Worm (Caenorhabditis elegans) whole organism, L2 larva: ENCODE results near the gene srx-8.
A peak's percentile ranks its signal among the peaks of the same experiment; 100 is the strongest.

Experiments
- C34F6.9 ChIP-seq: fragments of 150-350 bp; optimal IDR thresholded peaks from 2 replicates; lab custom pipeline; 2014; ENCODE audit warnings: missing biosample characterization, missing genetic modification characterization
- F13H6.1 ChIP-seq: sonication (generic microtip); optimal IDR thresholded peaks from 2 replicates; lab custom pipeline; 2016; ENCODE audit warnings: missing genetic modification characterization, missing compliant biosample characterization
- R02D3.7 ChIP-seq: fragments of 150-350 bp; optimal IDR thresholded peaks from 2 replicates; lab custom pipeline; 2014; ENCODE audit warnings: missing biosample characterization, missing genetic modification characterization
- Y55F3AM.14 ChIP-seq: fragments of 200-800 bp; sonication (Bioruptor generic); optimal IDR thresholded peaks from 2 replicates; lab custom pipeline; 2018; ENCODE audit warnings: mild to moderate bottlenecking, missing genetic modification characterization, missing compliant biosample characterization
- ZK546.5 ChIP-seq: sonication (generic microtip); optimal IDR thresholded peaks from 2 replicates; lab custom pipeline; 2017; ENCODE audit warnings: missing biosample characterization, missing genetic modification characterization
- alr-1 ChIP-seq: fragments of 150-350 bp; optimal IDR thresholded peaks from 2 replicates; lab custom pipeline; 2014; ENCODE audit warnings: missing biosample characterization, missing genetic modification characterization
- aly-2 ChIP-seq: fragments of 150-350 bp; optimal IDR thresholded peaks from 2 replicates; lab custom pipeline; 2014; ENCODE audit warnings: missing biosample characterization, missing genetic modification characterization
- blmp-1 ChIP-seq: sonication (generic microtip); optimal IDR thresholded peaks from 2 replicates; lab custom pipeline; 2017; ENCODE audit warnings: missing genetic modification characterization, mild to moderate bottlenecking, missing compliant biosample characterization, antibody characterized with exemption, moderate library complexity; ENCODE audit not compliant: insufficient read depth
- ceh-16 ChIP-seq: fragments of 150-350 bp; optimal IDR thresholded peaks from 2 replicates; lab custom pipeline; 2014; ENCODE audit warnings: missing biosample characterization, missing genetic modification characterization
- ceh-82 ChIP-seq: fragments of 150-350 bp; optimal IDR thresholded peaks from 2 replicates; lab custom pipeline; 2014; ENCODE audit warnings: missing biosample characterization, missing genetic modification characterization
- crh-2 ChIP-seq: sonication (generic microtip); optimal IDR thresholded peaks from 2 replicates; lab custom pipeline; 2017; ENCODE audit warnings: missing biosample characterization, missing genetic modification characterization
- dmd-4 ChIP-seq: sonication (generic microtip); optimal IDR thresholded peaks from 2 replicates; lab custom pipeline; 2017; ENCODE audit warnings: missing biosample characterization, missing genetic modification characterization
- egl-27 ChIP-seq: sonication (generic microtip); optimal IDR thresholded peaks from 3 replicates; lab custom pipeline; 2017; ENCODE audit warnings: missing biosample characterization, missing genetic modification reagents, missing genetic modification characterization
- elt-1 ChIP-seq: fragments of 150-350 bp; optimal IDR thresholded peaks from 2 replicates; lab custom pipeline; 2014; ENCODE audit warnings: missing biosample characterization, missing genetic modification characterization
- elt-3 ChIP-seq: sonication (generic microtip); optimal IDR thresholded peaks from 2 replicates; lab custom pipeline; 2017; ENCODE audit warnings: missing biosample characterization, missing genetic modification characterization
- fos-1 ChIP-seq: fragments of 150-350 bp; optimal IDR thresholded peaks from 2 replicates; lab custom pipeline; 2014; ENCODE audit warnings: missing biosample characterization, missing genetic modification characterization
- gmeb-1 ChIP-seq: fragments of 150-350 bp; optimal IDR thresholded peaks from 2 replicates; lab custom pipeline; 2014; ENCODE audit warnings: missing biosample characterization, missing genetic modification characterization
- lin-11 ChIP-seq: fragments of 150-350 bp; sonication (generic microtip); optimal IDR thresholded peaks from 2 replicates; lab custom pipeline; 2014; ENCODE audit warnings: missing biosample characterization, missing genetic modification characterization, inconsistent platforms, mixed read lengths
- lin-39 ChIP-seq: fragments of 150-350 bp; optimal IDR thresholded peaks from 2 replicates; lab custom pipeline; 2014; ENCODE audit warnings: missing biosample characterization, missing genetic modification reagents, missing genetic modification characterization
- lsy-2 ChIP-seq, 2 experiments: fragments of 150-350 bp in 1 of 2; sonication (generic microtip) in 1 of 2; optimal IDR thresholded peaks; 2 replicates each; lab custom pipeline; 2014 to 2017; ENCODE audit warnings: missing biosample characterization in 2 of 2, missing genetic modification characterization in 2 of 2
- mbf-1 ChIP-seq: sonication (generic microtip); optimal IDR thresholded peaks from 2 replicates; lab custom pipeline; 2017; ENCODE audit warnings: missing biosample characterization, missing genetic modification characterization
- mdl-1 ChIP-seq, 2 experiments: fragments of 150-350 bp in 1 of 2; sonication (generic microtip) in 1 of 2; optimal IDR thresholded peaks; 2 replicates each; lab custom pipeline; 2017; ENCODE audit warnings: missing biosample characterization in 2 of 2, missing genetic modification characterization in 2 of 2
- nhr-10 ChIP-seq: sonication (generic microtip); optimal IDR thresholded peaks from 2 replicates; lab custom pipeline; 2017; ENCODE audit warnings: missing biosample characterization, missing genetic modification characterization
- nhr-11 ChIP-seq: fragments of 150-350 bp; optimal IDR thresholded peaks from 2 replicates; lab custom pipeline; 2014; ENCODE audit warnings: missing biosample characterization, missing genetic modification characterization
- nhr-129 ChIP-seq: fragments of 150-350 bp; optimal IDR thresholded peaks from 2 replicates; lab custom pipeline; 2014; ENCODE audit warnings: missing biosample characterization, missing genetic modification characterization
- nhr-21 ChIP-seq: fragments of 150-350 bp; optimal IDR thresholded peaks from 2 replicates; lab custom pipeline; 2014; ENCODE audit warnings: missing biosample characterization, missing genetic modification characterization
- nhr-23 ChIP-seq: fragments of 150-350 bp; optimal IDR thresholded peaks from 2 replicates; lab custom pipeline; 2014; ENCODE audit warnings: missing biosample characterization, missing genetic modification reagents, missing genetic modification characterization
- nhr-237 ChIP-seq: fragments of 150-350 bp; optimal IDR thresholded peaks from 2 replicates; lab custom pipeline; 2014; ENCODE audit warnings: missing biosample characterization, missing genetic modification characterization
- nhr-25 ChIP-seq: fragments of 150-350 bp; sonication (generic microtip); optimal IDR thresholded peaks from 3 replicates; lab custom pipeline; 2014; ENCODE audit warnings: missing biosample characterization, missing genetic modification characterization
- nhr-6 ChIP-seq: fragments of 150-350 bp; optimal IDR thresholded peaks from 2 replicates; lab custom pipeline; 2014; ENCODE audit warnings: missing biosample characterization, missing genetic modification characterization
- nhr-77 ChIP-seq: fragments of 150-350 bp; optimal IDR thresholded peaks from 2 replicates; lab custom pipeline; 2014; ENCODE audit warnings: missing biosample characterization, missing genetic modification characterization
- peb-1 ChIP-seq: fragments of 150-350 bp; optimal IDR thresholded peaks from 2 replicates; lab custom pipeline; 2014; ENCODE audit warnings: missing biosample characterization, missing genetic modification characterization
- sem-4 ChIP-seq: fragments of 150-350 bp; optimal IDR thresholded peaks from 2 replicates; lab custom pipeline; 2014; ENCODE audit warnings: missing biosample characterization, missing genetic modification reagents, missing genetic modification characterization
- skn-1 ChIP-seq: sonication (generic microtip); optimal IDR thresholded peaks from 2 replicates; lab custom pipeline; 2017; ENCODE audit warnings: missing biosample characterization, missing genetic modification characterization
- sma-3 ChIP-seq: sonication (generic microtip); optimal IDR thresholded peaks from 2 replicates; lab custom pipeline; 2016; ENCODE audit warnings: missing genetic modification reagents, missing genetic modification characterization, missing compliant biosample characterization
- sma-9 ChIP-seq, 2 experiments: fragments of 150-350 bp in 1 of 2; sonication (generic microtip) in 1 of 2; optimal IDR thresholded peaks; 2 replicates each; lab custom pipeline; 2014 to 2016; ENCODE audit warnings: missing genetic modification characterization in 2 of 2, mild to moderate bottlenecking in 1 of 2, missing biosample characterization in 1 of 2, missing compliant biosample characterization in 1 of 2, missing genetic modification reagents in 1 of 2, moderate library complexity in 1 of 2
- snpc-4 ChIP-seq: fragments of 150-350 bp; optimal IDR thresholded peaks from 2 replicates; lab custom pipeline; 2014; ENCODE audit warnings: missing biosample characterization, missing genetic modification characterization
- unc-39 ChIP-seq: fragments of 150-350 bp; optimal IDR thresholded peaks from 2 replicates; lab custom pipeline; 2014; ENCODE audit warnings: missing biosample characterization, missing genetic modification characterization
- unc-55 ChIP-seq: fragments of 150-350 bp; sonication (generic microtip); optimal IDR thresholded peaks from 3 replicates; lab custom pipeline; 2014; ENCODE audit warnings: missing biosample characterization, missing genetic modification reagents, missing genetic modification characterization
- unc-62 ChIP-seq: fragments of 150-350 bp; optimal IDR thresholded peaks from 2 replicates; lab custom pipeline; 2014; ENCODE audit warnings: missing biosample characterization, missing genetic modification reagents, missing genetic modification characterization
- zag-1 ChIP-seq: fragments of 150-350 bp; optimal IDR thresholded peaks from 2 replicates; lab custom pipeline; 2014; ENCODE audit warnings: missing biosample characterization, missing genetic modification characterization
- ztf-1 ChIP-seq: fragments of 200-800 bp; sonication (Bioruptor generic); conservative IDR thresholded peaks from 2 replicates; pipeline ENCODE4 v1.3.6; 2022; ENCODE audit warnings: missing genetic modification characterization, missing compliant biosample characterization
- ztf-11 ChIP-seq: sonication (generic microtip); optimal IDR thresholded peaks from 2 replicates; lab custom pipeline; 2017; ENCODE audit warnings: missing biosample characterization, missing genetic modification characterization
- ztf-4 ChIP-seq: fragments of 150-350 bp; optimal IDR thresholded peaks from 2 replicates; lab custom pipeline; 2014; ENCODE audit warnings: missing biosample characterization, missing genetic modification characterization

srx-8 gene

ce11 chrV:536571-536970 is 19.4 kb downstream of the srx-8 start, which contains the start of gene C14C6.5:
C14C6.5 (plus strand) TSS chrV:536628.
- TF ChIP-seq egl-27 (tag; lab: Kevin White, UChicago), result no peak
- no peak for TF ChIP-seq lin-39 (tag; lab: Kevin White, UChicago)
- no peak for TF ChIP-seq aly-2 (tag; lab: Kevin White, UChicago)
- no peak for TF ChIP-seq ceh-82 (tag; lab: Kevin White, UChicago)
- TF ChIP-seq ztf-11 (tag; lab: Kevin White, UChicago), result no peak
- no peak for TF ChIP-seq ceh-16 (tag; lab: Kevin White, UChicago)
- no peak for TF ChIP-seq peb-1
- no peak for TF ChIP-seq nhr-11 (tag; lab: Kevin White, UChicago)
- no peak for TF ChIP-seq sma-9 (GFP tag; optimal IDR thresholded peaks at IDR 0.05; lab: Kevin White, UChicago)
- TF ChIP-seq sma-9 (tag; optimal IDR thresholded peaks at IDR 0.05; lab: Kevin White, UChicago), result no peak
- TF ChIP-seq Y55F3AM.14, result no peak
- TF ChIP-seq sem-4 (tag; lab: Kevin White, UChicago), result no peak
- no peak for TF ChIP-seq skn-1
- TF ChIP-seq unc-55 (GFP tag; lab: Kevin White, UChicago), result no peak
- no peak for TF ChIP-seq nhr-25 (tag; lab: Kevin White, UChicago)
- no peak for TF ChIP-seq snpc-4 (tag; lab: Kevin White, UChicago)

DNA sequence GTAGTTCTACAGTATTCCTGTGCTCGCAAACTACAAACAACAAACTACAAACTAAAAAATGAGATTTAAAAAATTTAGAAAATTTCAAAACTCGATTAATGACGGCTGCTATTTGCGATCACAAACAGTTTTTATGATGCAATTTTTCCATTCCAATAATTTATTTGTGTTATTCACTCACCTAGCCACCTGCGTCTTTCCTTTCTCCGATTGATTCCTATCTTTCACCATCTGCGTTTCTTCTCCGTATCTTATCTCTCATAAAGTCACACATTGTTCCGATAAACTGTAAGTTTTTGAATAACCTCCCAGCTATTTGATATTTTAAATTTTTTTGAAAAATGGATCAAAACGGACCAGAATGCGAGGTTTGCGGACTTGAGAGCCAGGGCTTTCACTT is 21.8 kb downstream of the srx-8 start, which contains the start of gene nhr-132:
Gene nhr-132, plus strand, starts transcription at position 271 of the 400 bp plus-strand sequence.
- TF ChIP-seq ZK546.5 (tag; lab: Kevin White, UChicago) (no peak), ztf-11 (tag; lab: Kevin White, UChicago) (no peak), nhr-23 (tag; lab: Kevin White, UChicago) (no peak), alr-1 (tag; lab: Kevin White, UChicago) (no peak), mdl-1 (tag; optimal IDR thresholded peaks at IDR 0.05; lab: Kevin White, UChicago) (no peak), ztf-1 (no peak), nhr-6 (no peak), crh-2 (peak; percentile 29), aly-2 (tag; lab: Kevin White, UChicago) (no peak), unc-39 (no peak), R02D3.7 (tag; lab: Kevin White, UChicago) (no peak), sma-9 (GFP tag; optimal IDR thresholded peaks at IDR 0.05; lab: Kevin White, UChicago) (peak; percentile 88), sma-9 (tag; optimal IDR thresholded peaks at IDR 0.05; lab: Kevin White, UChicago) (no peak), gmeb-1 (peak; percentile 32), sem-4 (tag; lab: Kevin White, UChicago) (no peak), lsy-2 (tag; optimal IDR thresholded peaks at IDR 0.05; lab: Kevin White, UChicago) (peak in 1 of 2 experiments; percentile 38), nhr-129 (tag; lab: Kevin White, UChicago) (peak; percentile 91), fos-1 (tag; lab: Kevin White, UChicago) (peak; percentile 37), egl-27 (tag; lab: Kevin White, UChicago) (no peak), peb-1 (no peak), F13H6.1 (tag; lab: Kevin White, UChicago) (peak; percentile 27), nhr-25 (tag; lab: Kevin White, UChicago) (peak; percentile 48), sma-3 (GFP tag; lab: Kevin White, UChicago) (peak; percentile 21), nhr-21 (tag; lab: Kevin White, UChicago) (no peak), nhr-10 (tag; lab: Kevin White, UChicago) (no peak), nhr-77 (no peak), C34F6.9 (tag; lab: Kevin White, UChicago) (peak; percentile 20)
- TF ChIP-seq, all 48 proteins: peak for 10

ce11 chrV:532046-532445 is 23.9 kb downstream of the srx-8 start, which contains the start of gene nhr-58:
nhr-58 (plus strand) TSS chrV:532259.
- peak; percentile 63 for TF ChIP-seq crh-2
- peak; percentile 70 for TF ChIP-seq unc-55 (GFP tag; lab: Kevin White, UChicago)
- TF ChIP-seq elt-1 (tag; lab: Kevin White, UChicago), result no peak
- no peak for TF ChIP-seq nhr-25 (tag; lab: Kevin White, UChicago)
- no peak for TF ChIP-seq zag-1 (tag; lab: Kevin White, UChicago)
- no peak for TF ChIP-seq Y55F3AM.14
- TF ChIP-seq ceh-82 (tag; lab: Kevin White, UChicago), result no peak
- no peak for TF ChIP-seq mbf-1
- TF ChIP-seq gmeb-1, result peak; percentile 29
- no peak for TF ChIP-seq nhr-237
- no peak for TF ChIP-seq dmd-4 (tag; lab: Kevin White, UChicago)
- no peak for TF ChIP-seq R02D3.7 (tag; lab: Kevin White, UChicago)
- no peak for TF ChIP-seq nhr-77
- TF ChIP-seq sma-9 (GFP tag; optimal IDR thresholded peaks at IDR 0.05; lab: Kevin White, UChicago), result peak; percentile 99
- TF ChIP-seq sma-9 (tag; optimal IDR thresholded peaks at IDR 0.05; lab: Kevin White, UChicago), result peak; percentile 43
- peak; percentile 18 for TF ChIP-seq ceh-16 (tag; lab: Kevin White, UChicago)
- TF ChIP-seq ZK546.5 (tag; lab: Kevin White, UChicago), result no peak
- no peak for TF ChIP-seq aly-2 (tag; lab: Kevin White, UChicago)
- no peak for TF ChIP-seq lsy-2 (tag; optimal IDR thresholded peaks at IDR 0.05; lab: Kevin White, UChicago)
- no peak for TF ChIP-seq ztf-4
- TF ChIP-seq F13H6.1 (tag; lab: Kevin White, UChicago), result peak; percentile 81
- TF ChIP-seq blmp-1 (tag; lab: Kevin White, UChicago), result peak; percentile 64
- TF ChIP-seq lin-39 (tag; lab: Kevin White, UChicago), result no peak
- no peak for TF ChIP-seq lin-11 (tag; lab: Kevin White, UChicago)
- no peak for TF ChIP-seq unc-39
- TF ChIP-seq unc-62 (GFP tag; lab: Kevin White, UChicago), result no peak
- TF ChIP-seq nhr-11 (tag; lab: Kevin White, UChicago), result no peak
- TF ChIP-seq sma-3 (GFP tag; lab: Kevin White, UChicago), result peak; percentile 61
- peak; percentile 83 for TF ChIP-seq egl-27 (tag; lab: Kevin White, UChicago)
- TF ChIP-seq nhr-21 (tag; lab: Kevin White, UChicago), result peak; percentile 66
- no peak for TF ChIP-seq alr-1 (tag; lab: Kevin White, UChicago)
- peak in 1 of 2 experiments; percentile 51 for TF ChIP-seq mdl-1 (tag; optimal IDR thresholded peaks at IDR 0.05; lab: Kevin White, UChicago)
- TF ChIP-seq ztf-11 (tag; lab: Kevin White, UChicago), result no peak
- no peak for TF ChIP-seq ztf-1
- no peak for TF ChIP-seq elt-3 (tag; lab: Kevin White, UChicago)
- no peak for TF ChIP-seq nhr-10 (tag; lab: Kevin White, UChicago)
- peak; percentile 93 for TF ChIP-seq fos-1 (tag; lab: Kevin White, UChicago)
